Worm (Caenorhabditis elegans) whole organism, L1 larva: ENCODE measurements around the gene droe-4.

ENCODE experiments used
- jun-1 ChIP-seq: fragments of 150-350 bp; optimal IDR thresholded peaks from 2 replicates; lab custom pipeline; 2014; ENCODE audit warnings: missing biosample characterization, missing genetic modification reagents, missing genetic modification characterization
- nhr-12 ChIP-seq: sonication (generic microtip); optimal IDR thresholded peaks from 2 replicates; lab custom pipeline; 2017; ENCODE audit warnings: missing biosample characterization, missing genetic modification characterization

- no peak for TF ChIP-seq nhr-12 (tag; lab: Kevin White, UChicago)
- TF ChIP-seq jun-1, result no peak
Measured at ce11 chrV:14004342-14004741, 11.9 kb downstream of the droe-4 start.
